Fruit fly (Drosophila melanogaster) whole organism, embryonic: Measurements from ENCODE around the gene CG17036.
A peak's percentile ranks its signal among the peaks of the same experiment; 100 is the strongest.

ENCODE experiments used
- ATbp ChIP-seq: fragments of 200-800 bp; sonication (Bioruptor generic); optimal IDR thresholded peaks from 2 replicates; lab custom pipeline; 2017; ENCODE audit warnings: missing biosample characterization, mild to moderate bottlenecking, missing genetic modification characterization, missing genetic modification reagents
- Atf-2 ChIP-seq: fragments of 200-800 bp; sonication (Bioruptor generic); optimal IDR thresholded peaks from 2 replicates; lab custom pipeline; 2016; ENCODE audit warnings: missing biosample characterization, missing genetic modification characterization
- BEAF-32 ChIP-seq: fragments of 200-800 bp; sonication (Bioruptor generic); optimal IDR thresholded peaks from 3 replicates; lab custom pipeline; 2017; ENCODE audit warnings: missing biosample characterization, missing genetic modification characterization, mild to moderate bottlenecking, moderate library complexity, missing genetic modification reagents
- CG11696 ChIP-seq: fragments of 200-800 bp; sonication (Bioruptor generic); IDR thresholded peaks from 2 replicates; pipeline ENCODE4 v1.3.6; 2022; ENCODE audit warnings: missing biosample characterization, missing genetic modification characterization
- CG1233 ChIP-seq: fragments of 200-800 bp; sonication (Bioruptor generic); optimal IDR thresholded peaks from 4 replicates; lab custom pipeline; 2018; ENCODE audit warnings: missing biosample characterization, mild to moderate bottlenecking, missing genetic modification characterization
- CG13287 ChIP-seq: fragments of 200-800 bp; sonication (Bioruptor generic); IDR thresholded peaks from 2 replicates; pipeline ENCODE4 v1.3.6; 2022; ENCODE audit warnings: missing biosample characterization, missing genetic modification characterization; ENCODE audit not compliant: partially characterized antibody
- CG14050 ChIP-seq: fragments of 200-800 bp; sonication (Bioruptor generic); IDR thresholded peaks from 3 replicates; pipeline ENCODE4 v1.3.6; 2022; ENCODE audit warnings: missing biosample characterization, missing genetic modification characterization
- CG16813 ChIP-seq: fragments of 200-800 bp; sonication (Bioruptor generic); IDR thresholded peaks from 3 replicates; pipeline ENCODE4 v1.3.6; 2022; ENCODE audit warnings: missing biosample characterization, missing genetic modification characterization; ENCODE audit not compliant: partially characterized antibody
- CG17612 ChIP-seq: fragments of 200-800 bp; sonication (Bioruptor generic); IDR thresholded peaks from 2 replicates; pipeline ENCODE4 v1.3.6; 2022; ENCODE audit warnings: missing biosample characterization, missing genetic modification characterization
- CG1792 ChIP-seq: fragments of 200-800 bp; sonication (Bioruptor generic); optimal IDR thresholded peaks from 2 replicates; lab custom pipeline; 2016; ENCODE audit warnings: missing biosample characterization, missing genetic modification characterization
- CG2875 ChIP-seq: fragments of 200-800 bp; sonication (Bioruptor generic); optimal IDR thresholded peaks from 2 replicates; lab custom pipeline; 2017; ENCODE audit warnings: missing biosample characterization, mild to moderate bottlenecking, missing genetic modification characterization, missing genetic modification reagents
- CG33213 ChIP-seq: fragments of 200-800 bp; sonication (Bioruptor generic); optimal IDR thresholded peaks from 3 replicates; lab custom pipeline; 2016; ENCODE audit warnings: missing biosample characterization, missing genetic modification characterization
- CG4360 ChIP-seq: fragments of 200-800 bp; sonication (Bioruptor generic); IDR thresholded peaks from 2 replicates; pipeline ENCODE4 v1.3.6; 2022; ENCODE audit warnings: missing biosample characterization, missing genetic modification characterization
- CG43689 ChIP-seq: fragments of 200-800 bp; sonication (Bioruptor generic); IDR thresholded peaks from 2 replicates; pipeline ENCODE4 v1.3.6; 2022; ENCODE audit warnings: missing biosample characterization, missing genetic modification characterization
- CG6791 ChIP-seq: fragments of 200-800 bp; sonication (Bioruptor generic); IDR thresholded peaks from 3 replicates; pipeline ENCODE4 v1.3.6; 2022; ENCODE audit warnings: missing biosample characterization, missing genetic modification characterization; ENCODE audit not compliant: partially characterized antibody
- CG7357 ChIP-seq: fragments of 200-800 bp; sonication (Bioruptor generic); IDR thresholded peaks from 3 replicates; pipeline ENCODE4 v1.3.6; 2022; ENCODE audit warnings: missing biosample characterization, missing genetic modification characterization
- CTCF ChIP-seq: fragments of 200-800 bp; sonication (Bioruptor generic); optimal IDR thresholded peaks from 2 replicates; lab custom pipeline; 2017; ENCODE audit warnings: missing biosample characterization, mild to moderate bottlenecking, missing genetic modification characterization, moderate library complexity
- D19B ChIP-seq: fragments of 200-800 bp; sonication (Bioruptor generic); optimal IDR thresholded peaks from 2 replicates; lab custom pipeline; 2017; ENCODE audit warnings: missing biosample characterization, mild to moderate bottlenecking, missing genetic modification characterization
- Dfd ChIP-seq, 2 experiments: fragments of >200 bp; optimal IDR thresholded peaks; 2 replicates each; lab custom pipeline; 2017; ENCODE audit warnings: missing biosample characterization in 2 of 2, missing genetic modification characterization in 2 of 2
- Dp ChIP-seq: fragments of 200-800 bp; sonication (Bioruptor generic); optimal IDR thresholded peaks from 2 replicates; lab custom pipeline; 2018; ENCODE audit warnings: missing biosample characterization, mild to moderate bottlenecking, missing genetic modification characterization, moderate library complexity
- Drgx ChIP-seq: fragments of 200-800 bp; sonication (Bioruptor generic); IDR thresholded peaks from 2 replicates; pipeline ENCODE4 v1.3.6; 2022; ENCODE audit warnings: missing biosample characterization, missing genetic modification characterization
- E2f1 ChIP-seq: fragments of 200-800 bp; sonication (Bioruptor generic); IDR thresholded peaks from 2 replicates; pipeline ENCODE4 v1.3.6; 2022; ENCODE audit warnings: missing biosample characterization, missing genetic modification characterization
- Fer3 ChIP-seq: fragments of 200-800 bp; sonication (Bioruptor generic); optimal IDR thresholded peaks from 2 replicates; lab custom pipeline; 2018; ENCODE audit warnings: missing biosample characterization, mild to moderate bottlenecking, missing genetic modification characterization, moderate library complexity
- Hr78 ChIP-seq, 2 experiments: fragments of 200-800 bp in 1 of 2; fragments of >200 bp in 1 of 2; sonication (Bioruptor generic) in 1 of 2; optimal IDR thresholded peaks; 2 replicates each; lab custom pipeline; 2017 to 2019; ENCODE audit warnings: missing biosample characterization in 2 of 2, missing genetic modification characterization in 2 of 2, mild to moderate bottlenecking in 1 of 2, moderate library complexity in 1 of 2
- Max ChIP-seq: fragments of 200-800 bp; sonication (Bioruptor generic); optimal IDR thresholded peaks from 2 replicates; lab custom pipeline; 2016; ENCODE audit warnings: missing biosample characterization, mild to moderate bottlenecking, missing genetic modification characterization
- Meics ChIP-seq: fragments of 200-800 bp; sonication (Bioruptor generic); optimal IDR thresholded peaks from 2 replicates; lab custom pipeline; 2017; ENCODE audit warnings: missing biosample characterization, mild to moderate bottlenecking, missing genetic modification characterization
- Oaz ChIP-seq: fragments of 200-800 bp; sonication (Bioruptor generic); IDR thresholded peaks from 2 replicates; pipeline ENCODE4 v1.3.6; 2022; ENCODE audit warnings: missing biosample characterization, missing genetic modification characterization
- Opbp ChIP-seq: fragments of 200-800 bp; sonication (Bioruptor generic); IDR thresholded peaks from 3 replicates; pipeline ENCODE4 v1.3.6; 2022; ENCODE audit warnings: missing biosample characterization, missing genetic modification characterization; ENCODE audit not compliant: partially characterized antibody
- PHDP ChIP-seq: fragments of 200-800 bp; sonication (Bioruptor generic); optimal IDR thresholded peaks from 3 replicates; lab custom pipeline; 2018; ENCODE audit warnings: missing biosample characterization, mild to moderate bottlenecking, missing genetic modification characterization, moderate library complexity
- Taf1 ChIP-seq: fragments of 200-800 bp; sonication (Bioruptor generic); IDR thresholded peaks from 2 replicates; pipeline ENCODE4 v1.3.6; 2022; ENCODE audit warnings: missing biosample characterization, missing genetic modification characterization
- Usf ChIP-seq: fragments of 200-800 bp; sonication (Bioruptor generic); optimal IDR thresholded peaks from 2 replicates; lab custom pipeline; 2017; ENCODE audit warnings: missing genotype, missing biosample characterization, missing genetic modification characterization
- ac ChIP-seq: fragments of 200-800 bp; sonication (Bioruptor generic); optimal IDR thresholded peaks from 3 replicates; lab custom pipeline; 2017; ENCODE audit warnings: missing biosample characterization, mild to moderate bottlenecking, missing genetic modification characterization
- bbx ChIP-seq: fragments of 200-800 bp; sonication (Bioruptor generic); IDR thresholded peaks from 2 replicates; pipeline ENCODE4 v1.3.6; 2022; ENCODE audit warnings: missing biosample characterization, missing genetic modification characterization; ENCODE audit not compliant: partially characterized antibody
- bowl ChIP-seq: fragments of 200-800 bp; sonication (Bioruptor generic); IDR thresholded peaks from 2 replicates; pipeline ENCODE4 v1.3.6; 2022; ENCODE audit warnings: missing biosample characterization, missing genetic modification characterization
- chif ChIP-seq, 2 experiments: fragments of 200-800 bp; sonication (Bioruptor generic); optimal IDR thresholded peaks; 3 replicates each; lab custom pipeline; 2016; ENCODE audit warnings: missing biosample characterization in 2 of 2, missing genetic modification characterization in 2 of 2
- ci ChIP-seq: fragments of 200-800 bp; sonication (Bioruptor generic); IDR thresholded peaks from 3 replicates; pipeline ENCODE4 v1.3.6; 2022; ENCODE audit warnings: missing biosample characterization, missing genetic modification characterization
- disco-r ChIP-seq: fragments of 200-800 bp; sonication (Bioruptor generic); optimal IDR thresholded peaks from 2 replicates; lab custom pipeline; 2016; ENCODE audit warnings: missing biosample characterization, missing genetic modification characterization
- eve ChIP-seq, 2 experiments: fragments of >200 bp; optimal IDR thresholded peaks; 2 replicates each; lab custom pipeline; 2017; ENCODE audit warnings: missing biosample characterization in 2 of 2, missing genetic modification characterization in 2 of 2
- gsb ChIP-seq: fragments of 200-800 bp; sonication (Bioruptor generic); IDR thresholded peaks from 2 replicates; pipeline ENCODE4 v1.3.6; 2022; ENCODE audit warnings: missing biosample characterization, missing genetic modification characterization
- gt ChIP-seq: fragments of 200-800 bp; sonication (Bioruptor generic); IDR thresholded peaks from 2 replicates; pipeline ENCODE4 v1.3.6; 2022; ENCODE audit warnings: missing biosample characterization, missing genetic modification characterization
- inv ChIP-seq: fragments of 200-800 bp; sonication (Bioruptor generic); IDR thresholded peaks from 2 replicates; pipeline ENCODE4 v1.3.6; 2022; ENCODE audit warnings: missing biosample characterization, missing genetic modification characterization; ENCODE audit not compliant: partially characterized antibody
- lilli ChIP-seq: fragments of 200-800 bp; sonication (Bioruptor generic); optimal IDR thresholded peaks from 3 replicates; lab custom pipeline; 2016; ENCODE audit warnings: missing biosample characterization, missing genetic modification characterization
- lmd ChIP-seq: fragments of 200-800 bp; sonication (Bioruptor generic); IDR thresholded peaks from 2 replicates; pipeline ENCODE4 v1.3.6; 2022; ENCODE audit warnings: missing biosample characterization, missing genetic modification characterization
- lola ChIP-seq, 3 experiments: fragments of >200 bp in 2 of 3; fragments of 200-800 bp in 1 of 3; sonication (Bioruptor generic) in 1 of 3; optimal IDR thresholded peaks; 2 replicates each; lab custom pipeline; 2017 to 2019; ENCODE audit warnings: missing biosample characterization in 3 of 3, missing genetic modification characterization in 3 of 3, mild to moderate bottlenecking in 1 of 3, moderate library complexity in 1 of 3
- mam ChIP-seq: fragments of 200-800 bp; sonication (Bioruptor generic); optimal IDR thresholded peaks from 3 replicates; lab custom pipeline; 2016; ENCODE audit warnings: missing biosample characterization, missing genetic modification characterization
- pros ChIP-seq: fragments of 200-800 bp; sonication (Bioruptor generic); optimal IDR thresholded peaks from 3 replicates; lab custom pipeline; 2019; ENCODE audit warnings: missing biosample characterization, mild to moderate bottlenecking, missing genetic modification characterization, moderate library complexity
- rib ChIP-seq: fragments of 200-800 bp; sonication (Bioruptor generic); IDR thresholded peaks from 2 replicates; pipeline ENCODE4 v1.3.6; 2022; ENCODE audit warnings: missing biosample characterization, missing genetic modification characterization
- sens ChIP-seq: fragments of 200-800 bp; sonication (Bioruptor generic); peaks from one replicate; lab custom pipeline; 2016; ENCODE audit warnings: missing biosample characterization, missing genetic modification characterization
- sens-2 ChIP-seq: fragments of 200-800 bp; sonication (Bioruptor generic); IDR thresholded peaks from 2 replicates; pipeline ENCODE4 v1.3.6; 2022; ENCODE audit warnings: missing biosample characterization, missing genetic modification characterization
- stwl ChIP-seq: fragments of 200-800 bp; sonication (Bioruptor generic); optimal IDR thresholded peaks from 3 replicates; lab custom pipeline; 2018; ENCODE audit warnings: missing biosample characterization, mild to moderate bottlenecking, missing genetic modification characterization, moderate library complexity
- zfh2 ChIP-seq: fragments of 200-800 bp; sonication (Bioruptor generic); optimal IDR thresholded peaks from 2 replicates; lab custom pipeline; 2016; ENCODE audit warnings: missing biosample characterization, missing genetic modification characterization

CG17036 gene

dm6 chr2L:12694823-12695420 lies 5.6 kb downstream of the CG17036 start, which contains the start of the genes IFT43 and PICK1 (continued):
- no peak for TF ChIP-seq gt (GFP tag; lab: Robert Waterston, UW)
- TF ChIP-seq pros (GFP tag; lab: Kevin White, UChicago): no peak
- TF ChIP-seq lilli: no peak
- TF ChIP-seq rib (GFP tag; lab: Robert Waterston, UW): no peak
- no peak for TF ChIP-seq lmd
- no peak for TF ChIP-seq ATbp (GFP tag; lab: Kevin White, UChicago)
- no peak for TF ChIP-seq CG17612 (GFP tag; lab: Robert Waterston, UW)
- no peak for TF ChIP-seq CG11696 (GFP tag; lab: Robert Waterston, UW)
- peak; percentile 37 for TF ChIP-seq Dp (GFP tag; lab: Kevin White, UChicago)
- peak; percentile 76 for TF ChIP-seq CG6791 (GFP tag; lab: Robert Waterston, UW)
- TF ChIP-seq E2f1 (GFP tag; lab: Robert Waterston, UW): no peak
- TF ChIP-seq Oaz (GFP tag; lab: Robert Waterston, UW): no peak
- TF ChIP-seq Hr78 (GFP tag; optimal IDR thresholded peaks at IDR 0.05; lab: Kevin White, UChicago): no peak
- no peak for TF ChIP-seq ac (GFP tag; lab: Kevin White, UChicago)
- TF ChIP-seq disco-r: no peak
- no peak for TF ChIP-seq chif (GFP tag; optimal IDR thresholded peaks at IDR 0.05; lab: Kevin White, UChicago)
- TF ChIP-seq CG7357 (GFP tag; lab: Robert Waterston, UW): no peak
- no peak for TF ChIP-seq Dfd (GFP tag; optimal IDR thresholded peaks at IDR 0.05; lab: Kevin White, UChicago)
- no peak for TF ChIP-seq Fer3 (tag; lab: Kevin White, UChicago)
- TF ChIP-seq CG1792 (GFP tag; lab: Kevin White, UChicago): no peak
- TF ChIP-seq CG1233 (GFP tag; lab: Kevin White, UChicago): no peak
- no peak for TF ChIP-seq bowl (GFP tag; lab: Robert Waterston, UW)
- no peak for TF ChIP-seq Atf-2 (GFP tag; lab: Kevin White, UChicago)
- TF ChIP-seq sens-2: no peak
- TF ChIP-seq stwl (tag; lab: Kevin White, UChicago): peak; percentile 48
- TF ChIP-seq D19B (GFP tag; lab: Kevin White, UChicago): no peak
- TF ChIP-seq Taf1 (GFP tag; lab: Robert Waterston, UW): no peak
- no peak for TF ChIP-seq lola (GFP tag; optimal IDR thresholded peaks at IDR 0.05; lab: Kevin White, UChicago)
- 0 out of 3 replicates have a peak, but pooled peaks have one; percentile 33 for TF ChIP-seq ci (GFP tag; lab: Robert Waterston, UW)
- TF ChIP-seq CG33213 (GFP tag; lab: Kevin White, UChicago): peak; percentile 6
- TF ChIP-seq CG43689: no peak
- TF ChIP-seq BEAF-32 (GFP tag; lab: Kevin White, UChicago): peak; percentile 82
- no peak for TF ChIP-seq CG14050 (GFP tag; lab: Robert Waterston, UW)
- TF ChIP-seq CTCF (GFP tag; lab: Kevin White, UChicago): no peak
- peak; percentile 81; the same call in 2 of the 3 replicates for TF ChIP-seq Opbp
- no peak for TF ChIP-seq CG4360
- no peak for TF ChIP-seq mam (GFP tag; lab: Kevin White, UChicago)
- TF ChIP-seq Usf (GFP tag; lab: Kevin White, UChicago): no peak
- no peak for TF ChIP-seq eve (GFP tag; optimal IDR thresholded peaks at IDR 0.05; lab: Kevin White, UChicago)
- TF ChIP-seq gsb (GFP tag; lab: Robert Waterston, UW): no peak
- TF ChIP-seq CG13287: peak; percentile 84
- TF ChIP-seq PHDP (tag; lab: Kevin White, UChicago): no peak
- TF ChIP-seq Max: no peak
- TF ChIP-seq Meics: no peak
- no peak for TF ChIP-seq CG2875 (GFP tag; lab: Kevin White, UChicago)
- no peak for TF ChIP-seq Drgx (GFP tag; lab: Robert Waterston, UW)
- TF ChIP-seq zfh2: no peak
- TF ChIP-seq sens (GFP tag; lab: Kevin White, UChicago): peak; percentile 46
- TF ChIP-seq CG16813 (GFP tag; lab: Robert Waterston, UW): peak; percentile 72
- TF ChIP-seq inv: peak; percentile 56
- TF ChIP-seq bbx (GFP tag; lab: Robert Waterston, UW): peak; percentile 86
